Fruit fly (Drosophila melanogaster) whole organism, embryonic: ENCODE data around the gene nmdyn-D6.

Source experiments
- CG10209 ChIP-seq: fragments of 200-800 bp; sonication (Bioruptor generic); optimal IDR thresholded peaks from 3 replicates; lab custom pipeline; 2017; ENCODE audit warnings: missing biosample characterization, mild to moderate bottlenecking, missing genetic modification characterization, missing genetic modification reagents
- CG10654 ChIP-seq: fragments of 200-800 bp; sonication (Bioruptor generic); optimal IDR thresholded peaks from 2 replicates; lab custom pipeline; 2016; ENCODE audit warnings: missing biosample characterization, missing genetic modification characterization
- CG11504 ChIP-seq: fragments of 200-800 bp; sonication (Bioruptor generic); optimal IDR thresholded peaks from 3 replicates; lab custom pipeline; 2019; ENCODE audit warnings: missing biosample characterization, mild to moderate bottlenecking, missing genetic modification characterization, moderate library complexity
- CG12071 ChIP-seq: fragments of 200-800 bp; sonication (Bioruptor generic); optimal IDR thresholded peaks from 3 replicates; lab custom pipeline; 2018; ENCODE audit warnings: missing biosample characterization, mild to moderate bottlenecking, missing genetic modification characterization
- CG13424 ChIP-seq: fragments of 200-800 bp; sonication (Bioruptor generic); optimal IDR thresholded peaks from 2 replicates; lab custom pipeline; 2019; ENCODE audit warnings: missing biosample characterization, mild to moderate bottlenecking, missing genetic modification characterization, moderate library complexity
- CG14667 ChIP-seq: fragments of 200-800 bp; sonication (Bioruptor generic); IDR thresholded peaks from 2 replicates; pipeline ENCODE4 v1.3.6; 2022; ENCODE audit warnings: missing biosample characterization, missing genetic modification characterization
- CG14860 ChIP-seq: fragments of 200-800 bp; sonication (Bioruptor generic); IDR thresholded peaks from 3 replicates; pipeline ENCODE4 v1.3.6; 2022; ENCODE audit warnings: missing biosample characterization, missing genetic modification characterization; ENCODE audit not compliant: partially characterized antibody
- CG30403 ChIP-seq: fragments of 200-800 bp; sonication (Bioruptor generic); optimal IDR thresholded peaks from 3 replicates; lab custom pipeline; 2016; ENCODE audit warnings: missing biosample characterization, missing genetic modification characterization
- CG3065 ChIP-seq: fragments of 200-800 bp; sonication (Bioruptor generic); optimal IDR thresholded peaks from 2 replicates; lab custom pipeline; 2016; ENCODE audit warnings: missing biosample characterization, missing genetic modification characterization
- CG31224 ChIP-seq: fragments of 200-800 bp; sonication (Bioruptor generic); IDR thresholded peaks from 2 replicates; pipeline ENCODE4 v1.3.6; 2022; ENCODE audit warnings: missing biosample characterization, missing genetic modification characterization
- CG32767 ChIP-seq: fragments of 200-800 bp; sonication (Bioruptor generic); IDR thresholded peaks from 2 replicates; pipeline ENCODE4 v1.3.6; 2022; ENCODE audit warnings: missing biosample characterization, missing genetic modification characterization
- CG32772 ChIP-seq: fragments of 200-800 bp; sonication (Bioruptor generic); IDR thresholded peaks from 2 replicates; pipeline ENCODE4 v1.3.6; 2022; ENCODE audit warnings: missing biosample characterization, missing genetic modification characterization
- CG34422 ChIP-seq: fragments of 200-800 bp; sonication (Bioruptor generic); IDR thresholded peaks from 3 replicates; pipeline ENCODE4 v1.3.6; 2022; ENCODE audit warnings: missing biosample characterization, missing genetic modification characterization
- CG3838 ChIP-seq: fragments of 200-800 bp; sonication (Bioruptor generic); optimal IDR thresholded peaks from 3 replicates; lab custom pipeline; 2016; ENCODE audit warnings: missing biosample characterization, missing genetic modification characterization
- CG4360 ChIP-seq: fragments of 200-800 bp; sonication (Bioruptor generic); IDR thresholded peaks from 2 replicates; pipeline ENCODE4 v1.3.6; 2022; ENCODE audit warnings: missing biosample characterization, missing genetic modification characterization
- CG5180 ChIP-seq: fragments of 200-800 bp; sonication (Bioruptor generic); optimal IDR thresholded peaks from 3 replicates; lab custom pipeline; 2017; ENCODE audit warnings: missing biosample characterization, missing genetic modification characterization, mild to moderate bottlenecking, moderate library complexity, missing genetic modification reagents
- CG6765 ChIP-seq: fragments of 200-800 bp; sonication (Bioruptor generic); optimal IDR thresholded peaks from 3 replicates; lab custom pipeline; 2017; ENCODE audit warnings: missing biosample characterization, mild to moderate bottlenecking, missing genetic modification characterization
- CG8765 ChIP-seq: fragments of 200-800 bp; sonication (Bioruptor generic); IDR thresholded peaks from 2 replicates; pipeline ENCODE4 v1.3.6; 2022; ENCODE audit warnings: missing biosample characterization, missing genetic modification characterization
- D19A ChIP-seq: fragments of 200-800 bp; optimal IDR thresholded peaks from 3 replicates; lab custom pipeline; 2019; ENCODE audit warnings: missing biosample characterization, mild to moderate bottlenecking, missing genetic modification characterization, moderate library complexity
- D19B ChIP-seq: fragments of 200-800 bp; sonication (Bioruptor generic); optimal IDR thresholded peaks from 2 replicates; lab custom pipeline; 2017; ENCODE audit warnings: missing biosample characterization, mild to moderate bottlenecking, missing genetic modification characterization
- Dll ChIP-seq: fragments of 200-800 bp; sonication (Bioruptor generic); IDR thresholded peaks from 4 replicates; pipeline ENCODE4 v1.3.6; 2022; ENCODE audit warnings: missing biosample characterization, missing genetic modification characterization; ENCODE audit not compliant: partially characterized antibody
- Ets97D ChIP-seq: fragments of 200-800 bp; sonication (Bioruptor generic); optimal IDR thresholded peaks from 3 replicates; lab custom pipeline; 2016; ENCODE audit warnings: missing biosample characterization, missing genetic modification characterization
- HLH54F ChIP-seq: fragments of 200-800 bp; sonication (Bioruptor generic); optimal IDR thresholded peaks from 3 replicates; lab custom pipeline; 2016; ENCODE audit warnings: missing biosample characterization, missing genetic modification characterization
- Hmr ChIP-seq: fragments of 200-800 bp; sonication (Bioruptor generic); optimal IDR thresholded peaks from 3 replicates; lab custom pipeline; 2017; ENCODE audit warnings: mild to moderate bottlenecking, missing biosample characterization, missing genetic modification reagents, missing genetic modification characterization
- Hr51 ChIP-seq, 2 experiments: fragments of 200-800 bp; sonication (Bioruptor generic); optimal IDR thresholded peaks; 2 replicates in 1 of 2; 3 replicates in 1 of 2; lab custom pipeline; 2016 to 2018; ENCODE audit warnings: missing biosample characterization in 2 of 2, missing genetic modification characterization in 2 of 2, mild to moderate bottlenecking in 1 of 2, moderate library complexity in 1 of 2
- MBD-R2 ChIP-seq: fragments of 200-800 bp; sonication (Bioruptor generic); IDR thresholded peaks from 2 replicates; pipeline ENCODE4 v1.3.6; 2022; ENCODE audit warnings: missing biosample characterization, missing genetic modification characterization
- Myb ChIP-seq: fragments of 200-800 bp; sonication (Bioruptor generic); optimal IDR thresholded peaks from 2 replicates; lab custom pipeline; 2016; ENCODE audit warnings: missing biosample characterization, missing genetic modification characterization
- Stat92E ChIP-seq, 3 experiments: fragments of >200 bp in 2 of 3; fragments of 200-800 bp in 1 of 3; sonication (Bioruptor generic) in 1 of 3; optimal IDR thresholded peaks; 2 replicates each; lab custom pipeline; 2017 to 2019; ENCODE audit warnings: missing biosample characterization in 3 of 3, missing genetic modification characterization in 3 of 3, mild to moderate bottlenecking in 1 of 3, moderate library complexity in 1 of 3
- al ChIP-seq: fragments of 200-800 bp; sonication (Bioruptor generic); IDR thresholded peaks from 2 replicates; pipeline ENCODE4 v1.3.6; 2022; ENCODE audit warnings: missing biosample characterization, missing genetic modification characterization
- bsh ChIP-seq, 2 experiments: fragments of 200-800 bp; sonication (Bioruptor generic); optimal IDR thresholded peaks; 2 replicates each; lab custom pipeline; 2017 to 2018; ENCODE audit warnings: mild to moderate bottlenecking in 2 of 2, missing biosample characterization in 2 of 2, missing genetic modification characterization in 2 of 2, moderate library complexity in 1 of 2
- ci ChIP-seq: fragments of 200-800 bp; sonication (Bioruptor generic); IDR thresholded peaks from 3 replicates; pipeline ENCODE4 v1.3.6; 2022; ENCODE audit warnings: missing biosample characterization, missing genetic modification characterization
- corto ChIP-seq: fragments of 200-800 bp; sonication (Bioruptor generic); optimal IDR thresholded peaks from 2 replicates; lab custom pipeline; 2016; ENCODE audit warnings: missing biosample characterization, mild to moderate bottlenecking, missing genetic modification characterization, moderate library complexity
- en ChIP-seq: fragments of 200-800 bp; sonication (Bioruptor generic); optimal IDR thresholded peaks from 2 replicates; lab custom pipeline; 2016; ENCODE audit warnings: missing biosample characterization, missing genetic modification characterization
- fd102C ChIP-seq: fragments of 200-800 bp; sonication (Bioruptor generic); optimal IDR thresholded peaks from 2 replicates; lab custom pipeline; 2018; ENCODE audit warnings: missing biosample characterization, mild to moderate bottlenecking, missing genetic modification characterization, moderate library complexity
- fru ChIP-seq: fragments of >200 bp; optimal IDR thresholded peaks from 2 replicates; lab custom pipeline; 2017
- gsb-n ChIP-seq: fragments of 200-800 bp; sonication (Bioruptor generic); optimal IDR thresholded peaks from 3 replicates; lab custom pipeline; 2018; ENCODE audit warnings: missing biosample characterization, mild to moderate bottlenecking, missing genetic modification characterization
- her ChIP-seq: fragments of 200-800 bp; sonication (Bioruptor generic); optimal IDR thresholded peaks from 2 replicates; lab custom pipeline; 2016; ENCODE audit warnings: missing biosample characterization, missing genetic modification characterization
- kay ChIP-seq: fragments of 200-800 bp; sonication (Bioruptor generic); optimal IDR thresholded peaks from 2 replicates; lab custom pipeline; 2016; ENCODE audit warnings: missing biosample characterization, missing genetic modification characterization
- knrl ChIP-seq: fragments of 200-800 bp; sonication (Bioruptor generic); IDR thresholded peaks from 3 replicates; pipeline ENCODE4 v1.3.6; 2022; ENCODE audit warnings: missing biosample characterization, missing genetic modification characterization; ENCODE audit not compliant: partially characterized antibody
- lbe ChIP-seq: fragments of 200-800 bp; sonication (Bioruptor generic); optimal IDR thresholded peaks from 2 replicates; lab custom pipeline; 2016; ENCODE audit warnings: missing biosample characterization, mild to moderate bottlenecking, missing genetic modification characterization
- oc ChIP-seq: fragments of 200-800 bp; sonication (Bioruptor generic); optimal IDR thresholded peaks from 2 replicates; lab custom pipeline; 2018; ENCODE audit warnings: missing biosample characterization, mild to moderate bottlenecking, missing genetic modification characterization, moderate library complexity
- otp ChIP-seq: fragments of 200-800 bp; sonication (Bioruptor generic); IDR thresholded peaks from 3 replicates; pipeline ENCODE4, ENCODE4 v1.3.6; 2022; ENCODE audit warnings: missing biosample characterization, missing genetic modification characterization
- pho ChIP-seq: fragments of 200-800 bp; sonication (Bioruptor generic); optimal IDR thresholded peaks from 2 replicates; lab custom pipeline; 2016; ENCODE audit warnings: missing biosample characterization, missing genetic modification characterization
- schlank ChIP-seq: fragments of 200-800 bp; sonication (Bioruptor generic); optimal IDR thresholded peaks from 2 replicates; lab custom pipeline; 2018; ENCODE audit warnings: missing biosample characterization, mild to moderate bottlenecking, missing genetic modification characterization
- sisA ChIP-seq: fragments of 200-800 bp; sonication (Bioruptor generic); IDR thresholded peaks from 2 replicates; pipeline ENCODE4 v1.3.6; 2022; ENCODE audit warnings: missing biosample characterization, missing genetic modification characterization
- tin ChIP-seq: fragments of 200-800 bp; sonication (Bioruptor generic); optimal IDR thresholded peaks from 3 replicates; lab custom pipeline; 2016; ENCODE audit warnings: missing biosample characterization, missing genetic modification characterization
- ttk ChIP-seq: fragments of 200-800 bp; sonication (Bioruptor generic); IDR thresholded peaks from 2 replicates; pipeline ENCODE4 v2.1.2; 2022; ENCODE audit warnings: missing biosample characterization, missing genetic modification characterization
- tx ChIP-seq: fragments of 200-800 bp; sonication (Bioruptor generic); optimal IDR thresholded peaks from 2 replicates; lab custom pipeline; 2016; ENCODE audit warnings: missing biosample characterization, missing genetic modification characterization
- vvl ChIP-seq: fragments of 200-800 bp; sonication (Bioruptor generic); IDR thresholded peaks from 2 replicates; pipeline ENCODE4 v1.3.6; 2022; ENCODE audit warnings: missing biosample characterization, missing genetic modification characterization
- wdn ChIP-seq: fragments of 200-800 bp; sonication (Bioruptor generic); IDR thresholded peaks from 2 replicates; pipeline ENCODE4 v1.3.6; 2022; ENCODE audit warnings: missing biosample characterization, missing genetic modification characterization

nmdyn-D6 gene

DNA sequence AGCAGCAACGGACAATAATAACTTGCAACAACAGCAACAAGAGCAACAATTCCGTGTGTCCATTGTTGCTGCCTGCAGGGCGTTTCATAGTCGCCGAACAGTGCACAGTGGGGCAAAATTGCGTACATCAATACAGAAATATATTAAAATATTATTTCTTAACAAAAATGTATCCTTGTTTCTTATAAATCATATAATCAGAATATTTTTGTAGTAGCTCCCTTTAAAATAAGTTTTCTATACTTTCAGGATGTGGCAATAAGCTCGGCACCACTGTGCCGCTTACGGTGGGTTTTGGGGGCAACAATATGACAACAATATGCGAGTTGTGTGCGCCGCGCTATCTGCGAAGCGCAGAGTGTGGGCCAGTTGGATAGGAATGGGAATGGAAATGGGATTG lies 28.8 kb downstream of the nmdyn-D6 start (continued):
- TF ChIP-seq CG31224 (GFP tag; lab: Robert Waterston, UW) (0 out of 2 replicates have a peak, but pooled peaks have one; percentile 24), lbe (GFP tag; lab: Kevin White, UChicago) (no peak), ttk (GFP tag; lab: Robert Waterston, UW) (peak; percentile 85), Hmr (GFP tag; lab: Kevin White, UChicago) (peak; percentile 45), Ets97D (GFP tag; lab: Kevin White, UChicago) (peak; percentile 6), HLH54F (GFP tag; lab: Kevin White, UChicago) (no peak), oc (peak; percentile 80), MBD-R2 (GFP tag; lab: Robert Waterston, UW) (peak; percentile 32; the same call in 1 of the 2 replicates), gsb-n (peak; percentile 83), CG14860 (GFP tag; lab: Robert Waterston, UW) (peak; percentile 46; the same call in 1 of the 3 replicates), schlank (no peak), pho (GFP tag; lab: Kevin White, UChicago) (no peak), CG10209 (GFP tag; lab: Kevin White, UChicago) (peak; percentile 74)

DNA sequence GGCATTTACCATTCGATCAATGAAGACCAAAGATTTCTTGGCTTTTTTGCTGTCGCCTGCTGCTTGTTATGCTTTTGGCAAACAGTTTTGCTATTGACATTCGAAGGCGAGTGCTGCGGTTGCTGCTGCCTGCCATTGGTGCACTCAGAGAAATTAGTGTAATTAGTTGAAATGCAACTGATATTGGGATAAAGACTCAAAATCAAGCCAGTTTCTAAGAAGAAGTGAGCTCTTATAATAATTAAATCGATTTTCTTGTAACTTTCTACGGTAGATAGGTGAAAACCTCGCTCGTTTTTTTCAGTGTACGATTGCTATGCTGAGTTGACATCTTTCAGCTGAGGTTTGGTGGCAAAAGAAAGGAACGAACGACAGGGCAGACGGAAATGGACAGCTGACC lies 38.0 kb downstream of the nmdyn-D6 start:
- TF ChIP-seq CG10654 (GFP tag; lab: Kevin White, UChicago) (no peak), vvl (GFP tag; lab: Robert Waterston, UW) (0 out of 2 replicates have a peak, but pooled peaks have one; percentile 17), CG6765 (GFP tag; lab: Kevin White, UChicago) (no peak), Dll (GFP tag; lab: Robert Waterston, UW) (no peak), al (no peak), en (no peak), tin (GFP tag; lab: Kevin White, UChicago) (peak; percentile 2), CG14667 (no peak), CG34422 (GFP tag; lab: Robert Waterston, UW) (0 out of 3 replicates have a peak, but pooled peaks have one; percentile 11), CG8765 (GFP tag; lab: Robert Waterston, UW) (no peak), fd102C (GFP tag; lab: Kevin White, UChicago) (no peak), fru (lab: Kevin White, UChicago) (no peak), wdn (no peak), CG11504 (tag; lab: Kevin White, UChicago) (peak; percentile 29), CG5180 (no peak), her (no peak), CG13424 (tag; lab: Kevin White, UChicago) (no peak), Hr51 (GFP tag; optimal IDR thresholded peaks at IDR 0.05; lab: Kevin White, UChicago) (peak in 1 of 2 experiments; percentile 16), CG3838 (GFP tag; lab: Kevin White, UChicago) (no peak), bsh (GFP tag; optimal IDR thresholded peaks at IDR 0.05; lab: Kevin White, UChicago) (peak in 1 of 2 experiments; percentile 31), Myb (GFP tag; lab: Kevin White, UChicago) (no peak), otp (0 out of 3 replicates have a peak, but pooled peaks have one; percentile 18), CG31224 (GFP tag; lab: Robert Waterston, UW) (no peak), ci (GFP tag; lab: Robert Waterston, UW) (0 out of 3 replicates have a peak, but pooled peaks have one; percentile 37), knrl (GFP tag; lab: Robert Waterston, UW) (no peak), tx (GFP tag; lab: Kevin White, UChicago) (no peak), D19B (no peak), CG32772 (GFP tag; lab: Robert Waterston, UW) (no peak), CG30403 (no peak), CG3065 (GFP tag; lab: Kevin White, UChicago) (no peak), sisA (GFP tag; lab: Robert Waterston, UW) (peak; percentile 12; the same call in 1 of the 2 replicates), corto (GFP tag; lab: Kevin White, UChicago) (no peak), CG32767 (GFP tag; lab: Robert Waterston, UW) (no peak), kay (GFP tag; lab: Kevin White, UChicago) (no peak), CG12071 (GFP tag; lab: Kevin White, UChicago) (no peak), CG4360 (GFP tag; lab: Robert Waterston, UW) (no peak), Stat92E (GFP tag; optimal IDR thresholded peaks at IDR 0.05; lab: Kevin White, UChicago) (no peak), D19A (tag; lab: Kevin White, UChicago) (no peak)
